Fruit fly (Drosophila melanogaster) whole organism, embryonic: ENCODE results near the gene HDAC4.

Experiments
- Bdp1 ChIP-seq: fragments of 200-800 bp; sonication (Bioruptor generic); optimal IDR thresholded peaks from 3 replicates; lab custom pipeline; 2016; ENCODE audit warnings: missing biosample characterization, missing genetic modification characterization
- CG12942 ChIP-seq: fragments of 200-800 bp; sonication (Bioruptor generic); optimal IDR thresholded peaks from 3 replicates; lab custom pipeline; 2016; ENCODE audit warnings: missing biosample characterization, missing genetic modification characterization
- CG14710 ChIP-seq: fragments of 200-800 bp; sonication (Bioruptor generic); optimal IDR thresholded peaks from 3 replicates; lab custom pipeline; 2019; ENCODE audit warnings: missing biosample characterization, mild to moderate bottlenecking, missing genetic modification characterization, moderate library complexity
- CG14860 ChIP-seq: fragments of 200-800 bp; sonication (Bioruptor generic); IDR thresholded peaks from 3 replicates; pipeline ENCODE4 v1.3.6; 2022; ENCODE audit warnings: missing biosample characterization, missing genetic modification characterization; ENCODE audit not compliant: partially characterized antibody
- CG15269 ChIP-seq: fragments of 200-800 bp; sonication (Bioruptor generic); optimal IDR thresholded peaks from 2 replicates; lab custom pipeline; 2018; ENCODE audit warnings: missing biosample characterization, mild to moderate bottlenecking, missing genetic modification characterization, moderate library complexity
- CG17385 ChIP-seq: fragments of 200-800 bp; sonication (Bioruptor generic); optimal IDR thresholded peaks from 3 replicates; lab custom pipeline; 2018; ENCODE audit warnings: missing biosample characterization, mild to moderate bottlenecking, missing genetic modification characterization
- CG17612 ChIP-seq: fragments of 200-800 bp; sonication (Bioruptor generic); IDR thresholded peaks from 2 replicates; pipeline ENCODE4 v1.3.6; 2022; ENCODE audit warnings: missing biosample characterization, missing genetic modification characterization
- CG17912 ChIP-seq: fragments of 200-800 bp; sonication (Bioruptor generic); optimal IDR thresholded peaks from 2 replicates; lab custom pipeline; 2018; ENCODE audit warnings: missing biosample characterization, mild to moderate bottlenecking, missing genetic modification characterization
- CG18262 ChIP-seq: fragments of 200-800 bp; optimal IDR thresholded peaks from 3 replicates; lab custom pipeline; 2019; ENCODE audit warnings: missing biosample characterization, mild to moderate bottlenecking, missing genetic modification characterization, moderate library complexity
- CG18619 ChIP-seq: fragments of 200-800 bp; sonication (Bioruptor generic); optimal IDR thresholded peaks from 3 replicates; lab custom pipeline; 2017; ENCODE audit warnings: missing biosample characterization, mild to moderate bottlenecking, missing genetic modification characterization
- CG2199 ChIP-seq: fragments of 200-800 bp; sonication (Bioruptor generic); IDR thresholded peaks from 3 replicates; pipeline ENCODE4 v1.3.6; 2022; ENCODE audit warnings: missing biosample characterization, missing genetic modification characterization
- CG31441 ChIP-seq: fragments of 200-800 bp; sonication (Bioruptor generic); IDR thresholded peaks from 2 replicates; pipeline ENCODE4 v1.3.6; 2022; ENCODE audit warnings: missing biosample characterization, missing genetic modification characterization
- CG32767 ChIP-seq: fragments of 200-800 bp; sonication (Bioruptor generic); IDR thresholded peaks from 2 replicates; pipeline ENCODE4 v1.3.6; 2022; ENCODE audit warnings: missing biosample characterization, missing genetic modification characterization
- CG32772 ChIP-seq: fragments of 200-800 bp; sonication (Bioruptor generic); IDR thresholded peaks from 2 replicates; pipeline ENCODE4 v1.3.6; 2022; ENCODE audit warnings: missing biosample characterization, missing genetic modification characterization
- CG42726 ChIP-seq: fragments of 200-800 bp; sonication (Bioruptor generic); IDR thresholded peaks from 2 replicates; pipeline ENCODE4 v1.3.6; 2022; ENCODE audit warnings: missing biosample characterization, missing genetic modification characterization; ENCODE audit not compliant: partially characterized antibody
- CG4707 ChIP-seq: fragments of 200-800 bp; sonication (Bioruptor generic); optimal IDR thresholded peaks from 2 replicates; lab custom pipeline; 2018; ENCODE audit warnings: missing biosample characterization, mild to moderate bottlenecking, missing genetic modification characterization, moderate library complexity
- CG5245 ChIP-seq: fragments of 200-800 bp; sonication (Bioruptor generic); optimal IDR thresholded peaks from 3 replicates; lab custom pipeline; 2016; ENCODE audit warnings: missing biosample characterization, missing genetic modification characterization
- CG6689 ChIP-seq: fragments of 200-800 bp; sonication (Bioruptor generic); IDR thresholded peaks from 2 replicates; pipeline ENCODE4 v1.3.6; 2022; ENCODE audit warnings: missing biosample characterization, missing genetic modification characterization
- CG6765 ChIP-seq: fragments of 200-800 bp; sonication (Bioruptor generic); optimal IDR thresholded peaks from 3 replicates; lab custom pipeline; 2017; ENCODE audit warnings: missing biosample characterization, mild to moderate bottlenecking, missing genetic modification characterization
- CG6791 ChIP-seq: fragments of 200-800 bp; sonication (Bioruptor generic); IDR thresholded peaks from 3 replicates; pipeline ENCODE4 v1.3.6; 2022; ENCODE audit warnings: missing biosample characterization, missing genetic modification characterization; ENCODE audit not compliant: partially characterized antibody
- Dbx ChIP-seq: fragments of 200-800 bp; sonication (Bioruptor generic); IDR thresholded peaks from 3 replicates; pipeline ENCODE4 v1.3.6; 2022; ENCODE audit warnings: missing biosample characterization, missing genetic modification characterization
- Eip74EF ChIP-seq, 2 experiments: fragments of 200-800 bp in 1 of 2; fragments of >200 bp in 1 of 2; sonication (Bioruptor generic) in 1 of 2; optimal IDR thresholded peaks; 2 replicates each; lab custom pipeline; 2017 to 2019; ENCODE audit warnings: missing biosample characterization in 2 of 2, missing genetic modification characterization in 2 of 2, mild to moderate bottlenecking in 1 of 2, moderate library complexity in 1 of 2
- Fer3 ChIP-seq: fragments of 200-800 bp; sonication (Bioruptor generic); optimal IDR thresholded peaks from 2 replicates; lab custom pipeline; 2018; ENCODE audit warnings: missing biosample characterization, mild to moderate bottlenecking, missing genetic modification characterization, moderate library complexity
- HmgZ ChIP-seq: fragments of 200-800 bp; sonication (Bioruptor generic); optimal IDR thresholded peaks from 2 replicates; lab custom pipeline; 2018; ENCODE audit warnings: missing biosample characterization, mild to moderate bottlenecking, missing genetic modification characterization
- Hmx ChIP-seq: fragments of 200-800 bp; sonication (Bioruptor generic); optimal IDR thresholded peaks from 2 replicates; lab custom pipeline; 2016; ENCODE audit warnings: missing biosample characterization, missing genetic modification characterization
- Jarid2 ChIP-seq: fragments of 200-800 bp; sonication (Bioruptor generic); optimal IDR thresholded peaks from 3 replicates; lab custom pipeline; 2017; ENCODE audit warnings: mild to moderate bottlenecking, missing biosample characterization, missing genetic modification reagents, missing genetic modification characterization
- Max ChIP-seq: fragments of 200-800 bp; sonication (Bioruptor generic); optimal IDR thresholded peaks from 2 replicates; lab custom pipeline; 2016; ENCODE audit warnings: missing biosample characterization, mild to moderate bottlenecking, missing genetic modification characterization
- NC2α ChIP-seq: fragments of 200-800 bp; sonication (Bioruptor generic); optimal IDR thresholded peaks from 2 replicates; lab custom pipeline; 2016; ENCODE audit warnings: missing biosample characterization, missing genetic modification characterization
- Nf-YA ChIP-seq: fragments of 200-800 bp; sonication (Bioruptor generic); IDR thresholded peaks from 2 replicates; pipeline ENCODE4 v1.3.6; 2022; ENCODE audit warnings: missing biosample characterization, missing genetic modification characterization
- Nf-YB ChIP-seq: fragments of 200-800 bp; sonication (Bioruptor generic); optimal IDR thresholded peaks from 3 replicates; lab custom pipeline; 2019; ENCODE audit warnings: missing biosample characterization, mild to moderate bottlenecking, missing genetic modification characterization, moderate library complexity
- NfI ChIP-seq: fragments of 200-800 bp; sonication (Bioruptor generic); optimal IDR thresholded peaks from 3 replicates; lab custom pipeline; 2018; ENCODE audit warnings: missing biosample characterization, mild to moderate bottlenecking, missing genetic modification characterization, moderate library complexity
- Spps ChIP-seq: fragments of 200-800 bp; sonication (Bioruptor generic); optimal IDR thresholded peaks from 2 replicates; lab custom pipeline; 2018; ENCODE audit warnings: missing biosample characterization, mild to moderate bottlenecking, missing genetic modification characterization
- Sry-β ChIP-seq: fragments of 200-800 bp; sonication (Bioruptor generic); optimal IDR thresholded peaks from 2 replicates; lab custom pipeline; 2018; ENCODE audit warnings: missing biosample characterization, mild to moderate bottlenecking, missing genetic modification characterization, moderate library complexity
- Ssrp ChIP-seq: fragments of 200-800 bp; sonication (Bioruptor generic); optimal IDR thresholded peaks from 2 replicates; lab custom pipeline; 2018; ENCODE audit warnings: missing biosample characterization, mild to moderate bottlenecking, missing genetic modification characterization, moderate library complexity
- ash1 ChIP-seq: fragments of 200-800 bp; sonication (Bioruptor generic); optimal IDR thresholded peaks from 2 replicates; lab custom pipeline; 2018; ENCODE audit warnings: missing biosample characterization, mild to moderate bottlenecking, missing genetic modification characterization
- bbx ChIP-seq: fragments of 200-800 bp; sonication (Bioruptor generic); IDR thresholded peaks from 2 replicates; pipeline ENCODE4 v1.3.6; 2022; ENCODE audit warnings: missing biosample characterization, missing genetic modification characterization; ENCODE audit not compliant: partially characterized antibody
- bcd ChIP-seq: fragments of 200-800 bp; sonication (Bioruptor generic); optimal IDR thresholded peaks from 2 replicates; lab custom pipeline; 2017; ENCODE audit warnings: missing biosample characterization, mild to moderate bottlenecking, missing genetic modification characterization
- bsh ChIP-seq, 2 experiments: fragments of 200-800 bp; sonication (Bioruptor generic); optimal IDR thresholded peaks; 2 replicates each; lab custom pipeline; 2017 to 2018; ENCODE audit warnings: mild to moderate bottlenecking in 2 of 2, missing biosample characterization in 2 of 2, missing genetic modification characterization in 2 of 2, moderate library complexity in 1 of 2
- cg ChIP-seq: fragments of 200-800 bp; sonication (Bioruptor generic); optimal IDR thresholded peaks from 3 replicates; lab custom pipeline; 2019; ENCODE audit warnings: missing biosample characterization, mild to moderate bottlenecking, missing genetic modification characterization, moderate library complexity
- fd3F ChIP-seq: fragments of 200-800 bp; sonication (Bioruptor generic); optimal IDR thresholded peaks from 2 replicates; lab custom pipeline; 2018; ENCODE audit warnings: missing biosample characterization, mild to moderate bottlenecking, missing genetic modification characterization, moderate library complexity
- gro ChIP-seq: fragments of 200-800 bp; sonication (Bioruptor generic); optimal IDR thresholded peaks from 2 replicates; lab custom pipeline; 2016; ENCODE audit warnings: missing biosample characterization, missing genetic modification characterization
- hkb ChIP-seq, 2 experiments: fragments of 200-800 bp in 1 of 2; fragments of >200 bp in 1 of 2; sonication (Bioruptor generic) in 1 of 2; IDR thresholded peaks in 1 of 2; optimal IDR thresholded peaks in 1 of 2; 2 replicates each; pipeline versions ENCODE4 v1.3.6 to Lab custom; 2017 to 2022; ENCODE audit warnings: missing biosample characterization in 1 of 2, missing genetic modification characterization in 1 of 2
- maf-S ChIP-seq: fragments of 200-800 bp; sonication (Bioruptor generic); optimal IDR thresholded peaks from 2 replicates; lab custom pipeline; 2016; ENCODE audit warnings: missing biosample characterization, missing genetic modification characterization
- mld ChIP-seq: fragments of 200-800 bp; sonication (Bioruptor generic); IDR thresholded peaks from 3 replicates; pipeline ENCODE4 v1.3.6; 2022; ENCODE audit warnings: missing biosample characterization, missing genetic modification characterization; ENCODE audit not compliant: partially characterized antibody
- nom ChIP-seq: fragments of 200-800 bp; sonication (Bioruptor generic); optimal IDR thresholded peaks from 2 replicates; lab custom pipeline; 2017; ENCODE audit warnings: missing biosample characterization, missing genetic modification characterization, mild to moderate bottlenecking, moderate library complexity, missing genetic modification reagents
- oc ChIP-seq: fragments of 200-800 bp; sonication (Bioruptor generic); optimal IDR thresholded peaks from 2 replicates; lab custom pipeline; 2018; ENCODE audit warnings: missing biosample characterization, mild to moderate bottlenecking, missing genetic modification characterization, moderate library complexity
- rib ChIP-seq: fragments of 200-800 bp; sonication (Bioruptor generic); IDR thresholded peaks from 2 replicates; pipeline ENCODE4 v1.3.6; 2022; ENCODE audit warnings: missing biosample characterization, missing genetic modification characterization
- run ChIP-seq: fragments of 200-800 bp; sonication (Bioruptor generic); optimal IDR thresholded peaks from 3 replicates; lab custom pipeline; 2018; ENCODE audit warnings: missing biosample characterization, mild to moderate bottlenecking, missing genetic modification characterization
- sug ChIP-seq: fragments of 200-800 bp; optimal IDR thresholded peaks from 2 replicates; lab custom pipeline; 2019; ENCODE audit warnings: missing biosample characterization, mild to moderate bottlenecking, missing genetic modification characterization, moderate library complexity

Gene HDAC4

DNA sequence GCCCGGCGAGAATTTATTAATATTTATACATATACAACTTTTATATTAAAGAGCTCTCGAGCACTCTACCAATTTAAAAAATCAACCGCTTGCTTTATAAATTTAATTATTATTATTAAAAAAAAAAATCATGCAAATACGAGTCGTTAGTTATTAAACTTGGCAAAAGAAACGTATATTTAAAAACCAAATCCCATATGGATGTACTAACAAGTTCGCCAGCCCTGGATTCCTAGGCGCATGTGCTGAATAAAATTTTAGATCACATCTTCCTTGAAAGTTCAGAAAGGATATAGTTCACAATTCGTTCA, 26.7 kb downstream of the HDAC4 start, which contains the start of gene comt (continued):
- TF ChIP-seq CG5245 (GFP tag; lab: Kevin White, UChicago) (no peak), rib (GFP tag; lab: Robert Waterston, UW) (no peak), CG15269 (tag; lab: Kevin White, UChicago) (peak; percentile 74), CG42726 (GFP tag; lab: Robert Waterston, UW) (no peak), CG18262 (peak; percentile 75), CG14860 (GFP tag; lab: Robert Waterston, UW) (no peak), Nf-YA (peak; percentile 42; the same call in 1 of the 2 replicates), oc (tag; lab: Kevin White, UChicago) (peak; percentile 50), Eip74EF (GFP tag; optimal IDR thresholded peaks at IDR 0.05; lab: Kevin White, UChicago) (no peak), CG32767 (GFP tag; lab: Robert Waterston, UW) (no peak), CG14710 (peak; percentile 76), cg (GFP tag; lab: Kevin White, UChicago) (no peak), CG31441 (GFP tag; lab: Robert Waterston, UW) (peak; percentile 76), CG18619 (GFP tag; lab: Kevin White, UChicago) (no peak), bsh (GFP tag; optimal IDR thresholded peaks at IDR 0.05; lab: Kevin White, UChicago) (peak in 1 of 2 experiments; percentile 71), Sry-β (no peak), HmgZ (tag; lab: Kevin White, UChicago) (no peak), run (no peak), CG32772 (0 out of 2 replicates have a peak, but pooled peaks have one; percentile 33), NfI (GFP tag; lab: Kevin White, UChicago) (no peak), Fer3 (tag; lab: Kevin White, UChicago) (peak; percentile 55), Hmx (GFP tag; lab: Kevin White, UChicago) (no peak), CG17912 (no peak), gro (GFP tag; lab: Kevin White, UChicago) (no peak), bbx (0 out of 2 replicates have a peak, but pooled peaks have one; percentile 41), CG2199 (no peak), CG6791 (GFP tag; lab: Robert Waterston, UW) (no peak), CG6765 (GFP tag; lab: Kevin White, UChicago) (no peak), ash1 (GFP tag; lab: Kevin White, UChicago) (no peak), nom (peak; percentile 22), Spps (tag; lab: Kevin White, UChicago) (peak; percentile 46), fd3F (peak; percentile 47), sug (peak; percentile 34), Ssrp (peak; percentile 68), bcd (no peak), maf-S (no peak), mld (GFP tag; lab: Robert Waterston, UW) (no peak), CG17612 (GFP tag; lab: Robert Waterston, UW) (no peak), CG4707 (GFP tag; lab: Kevin White, UChicago) (no peak), hkb (optimal IDR thresholded peaks at IDR 0.05; lab: Kevin White, UChicago) (no peak), hkb (GFP tag; IDR thresholded peaks at IDR 0.05; lab: Robert Waterston, UW) (peak; percentile 70), CG6689 (GFP tag; lab: Robert Waterston, UW) (peak; percentile 56), CG17385 (GFP tag; lab: Kevin White, UChicago) (peak; percentile 32), Nf-YB (GFP tag; lab: Kevin White, UChicago) (no peak), Max (GFP tag; lab: Kevin White, UChicago) (peak; percentile 24), Jarid2 (no peak), CG12942 (GFP tag; lab: Kevin White, UChicago) (no peak), Dbx (GFP tag; lab: Robert Waterston, UW) (0 out of 3 replicates have a peak, but pooled peaks have one; percentile 59), Bdp1 (GFP tag; lab: Kevin White, UChicago) (no peak), NC2α (GFP tag; lab: Kevin White, UChicago) (no peak)
